Fruit fly (Drosophila melanogaster): Measurements from ENCODE around the gene FMRFaR.
A peak's percentile ranks its signal among the peaks of the same experiment; 100 is the strongest.

FMRFaR gene

dm6 chr3L:3060054-3060979, 58.8 kb downstream of the FMRFaR start (continued):
- peak; percentile 65 for TF ChIP-seq CTCF (GFP tag; optimal IDR thresholded peaks at IDR 0.05)
- TF ChIP-seq tgo (GFP tag; IDR thresholded peaks at IDR 0.05): peak; percentile 99
- peak; percentile 97 for TF ChIP-seq CG4820 (GFP tag; optimal IDR thresholded peaks at IDR 0.05)
- peak; percentile 95 for TF ChIP-seq Neu2 (GFP tag; optimal IDR thresholded peaks at IDR 0.05; ENCODE audit: borderline replicate concordance)
- TF ChIP-seq Oli (tag; optimal IDR thresholded peaks at IDR 0.05): peak; percentile 98
- TF ChIP-seq PHDP (tag; optimal IDR thresholded peaks at IDR 0.05): peak; percentile 97
- TF ChIP-seq h (optimal IDR thresholded peaks at IDR 0.05): no peak
- peak; percentile 97 for TF ChIP-seq CG31224 (GFP tag; IDR thresholded peaks at IDR 0.05)
- peak; percentile 90 for TF ChIP-seq crol (GFP tag; IDR thresholded peaks at IDR 0.05)
- TF ChIP-seq CG8359 (GFP tag; optimal IDR thresholded peaks at IDR 0.05; ENCODE audit: borderline replicate concordance): peak; percentile 93
- peak; percentile 99 for TF ChIP-seq wor (GFP tag; IDR thresholded peaks at IDR 0.05)
- TF ChIP-seq CG4404 (GFP tag; IDR thresholded peaks at IDR 0.05): peak; percentile 99
- peak; percentile 12 for TF ChIP-seq BEAF-32 (GFP tag; optimal IDR thresholded peaks at IDR 0.05)
- peak; percentile 95 for TF ChIP-seq scrt (GFP tag; optimal IDR thresholded peaks at IDR 0.05)
- peak; percentile 98 for TF ChIP-seq CG12236 (GFP tag; optimal IDR thresholded peaks at IDR 0.05)
- TF ChIP-seq GATAe (GFP tag; conservative IDR thresholded peaks at IDR 0.05): peak; percentile 97
- peak; percentile 100 for TF ChIP-seq Drgx (GFP tag; IDR thresholded peaks at IDR 0.05)
- peak; percentile 23; the same call in 1 of the 2 replicates for TF ChIP-seq sna (GFP tag; IDR thresholded peaks at IDR 0.05; ENCODE audit: partially characterized antibody)
- peak; percentile 95 for TF ChIP-seq CG15514 (GFP tag; optimal IDR thresholded peaks at IDR 0.05)
- TF ChIP-seq CG6854 (GFP tag; optimal IDR thresholded peaks at IDR 0.05): peak; percentile 96
- peak in 1 of 2 experiments; percentile 50 for TF ChIP-seq Dfd (GFP tag; optimal IDR thresholded peaks at IDR 0.05)
- peak; percentile 81 for TF ChIP-seq CG7928 (GFP tag; optimal IDR thresholded peaks at IDR 0.05)
- peak; percentile 99 for TF ChIP-seq dpn (GFP tag; optimal IDR thresholded peaks at IDR 0.05)
- TF ChIP-seq CG8089 (GFP tag; optimal IDR thresholded peaks at IDR 0.05): peak; percentile 98
- peak; percentile 96 for TF ChIP-seq ftz-f1 (GFP tag; optimal IDR thresholded peaks at IDR 0.05)
- peak; percentile 100 for TF ChIP-seq CG32532 (GFP tag; IDR thresholded peaks at IDR 0.05)
- peak; percentile 99 for TF ChIP-seq sob (GFP tag; IDR thresholded peaks at IDR 0.05)
- TF ChIP-seq CG30403 (GFP tag; optimal IDR thresholded peaks at IDR 0.05): peak; percentile 99
- TF ChIP-seq CG15696 (tag; optimal IDR thresholded peaks at IDR 0.05): peak; percentile 94
- peak; percentile 96 for TF ChIP-seq CG8388 (GFP tag; optimal IDR thresholded peaks at IDR 0.05)
- no peak for TF ChIP-seq Bgb (GFP tag; IDR thresholded peaks at IDR 0.05; ENCODE audit: partially characterized antibody)
- peak; percentile 97 for TF ChIP-seq CG18476 (GFP tag; optimal IDR thresholded peaks at IDR 0.05)
- TF ChIP-seq CG12071 (GFP tag; optimal IDR thresholded peaks at IDR 0.05): peak; percentile 98
- TF ChIP-seq lmd (GFP tag; IDR thresholded peaks at IDR 0.05): peak; percentile 99
- peak; percentile 99 for TF ChIP-seq fu2 (GFP tag; optimal IDR thresholded peaks at IDR 0.05)
- TF ChIP-seq CoRest (tag; optimal IDR thresholded peaks at IDR 0.05): peak; percentile 98
- TF ChIP-seq CG2116 (GFP tag; optimal IDR thresholded peaks at IDR 0.05): peak; percentile 80
- TF ChIP-seq emc (GFP tag; optimal IDR thresholded peaks at IDR 0.05): peak; percentile 97
- TF ChIP-seq D19B (GFP tag; optimal IDR thresholded peaks at IDR 0.05): peak; percentile 93
- peak; percentile 97 for TF ChIP-seq cas (GFP tag; IDR thresholded peaks at IDR 0.05)
- TF ChIP-seq sug (tag; optimal IDR thresholded peaks at IDR 0.05): peak; percentile 94
- peak; percentile 98 for TF ChIP-seq schlank (tag; optimal IDR thresholded peaks at IDR 0.05)
- peak; percentile 6 for TF ChIP-seq CG15479 (GFP tag; optimal IDR thresholded peaks at IDR 0.05)
- peak; percentile 26 to 67 for TF ChIP-seq Trl (optimal IDR thresholded peaks at IDR 0.05)
- peak; percentile 99 for TF ChIP-seq Trl (GFP tag; optimal IDR thresholded peaks at IDR 0.05)
- peak; percentile 99 for TF ChIP-seq CG17328 (GFP tag; IDR thresholded peaks at IDR 0.05)
- peak; percentile 99 for TF ChIP-seq CG6689 (GFP tag; IDR thresholded peaks at IDR 0.05)
- peak; percentile 95 for TF ChIP-seq salm (tag; optimal IDR thresholded peaks at IDR 0.05)
- TF ChIP-seq CG11398 (GFP tag; optimal IDR thresholded peaks at IDR 0.05): peak; percentile 98
